Fruit fly (Drosophila melanogaster): ENCODE data around the gene CG17991.

CG17991 gene

DNA sequence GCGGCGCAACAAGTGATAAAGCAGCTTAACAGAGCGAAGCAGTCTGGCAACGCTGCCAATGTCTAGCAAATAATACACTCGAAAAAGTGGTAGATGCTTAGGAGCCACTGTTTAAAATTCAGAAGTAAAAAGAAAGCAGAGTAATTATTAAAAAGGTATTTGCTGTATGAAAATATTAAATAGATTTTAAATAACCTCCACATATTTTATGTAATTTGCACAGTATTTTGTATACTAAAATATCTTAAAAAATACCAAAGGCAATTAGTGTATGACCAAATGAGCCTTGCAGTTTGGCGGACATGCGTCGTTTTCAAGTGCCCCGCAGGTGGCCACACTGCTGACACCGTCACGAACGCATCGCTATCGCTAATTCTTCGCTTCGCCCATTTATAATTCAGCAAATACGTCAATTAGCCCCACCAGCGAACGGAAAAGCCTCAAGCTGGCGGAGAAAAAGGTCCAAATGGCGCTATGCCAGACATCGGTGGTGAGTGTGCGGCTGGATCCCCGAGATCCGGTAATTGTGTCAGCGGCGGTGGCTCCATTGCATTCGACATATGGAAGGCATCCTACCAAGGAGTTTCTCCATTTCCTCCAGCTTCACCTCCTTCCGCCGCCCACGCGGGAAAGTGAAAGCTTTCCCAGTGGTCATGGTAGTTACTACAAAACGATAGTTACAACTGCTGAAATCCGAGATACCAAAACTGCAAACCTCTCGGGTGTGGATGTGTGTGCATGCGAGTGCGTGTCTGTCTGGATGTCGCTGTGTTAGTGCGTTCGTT, 12.3 kb downstream of the CG17991 start, which contains the start of gene pll (continued):
- TF ChIP-seq slou (GFP tag; optimal IDR thresholded peaks at IDR 0.05), result peak; percentile 38
- peak; percentile 78 for TF ChIP-seq Blimp-1 (GFP tag; optimal IDR thresholded peaks at IDR 0.05)
- peak; percentile 58 for TF ChIP-seq pum (GFP tag; optimal IDR thresholded peaks at IDR 0.05)
- TF ChIP-seq CG6272 (GFP tag; IDR thresholded peaks at IDR 0.05), result peak; percentile 87
- peak; percentile 30 for TF ChIP-seq CG6683 (GFP tag; optimal IDR thresholded peaks at IDR 0.05)
- TF ChIP-seq mirr (GFP tag; optimal IDR thresholded peaks at IDR 0.05), result peak; percentile 24
- TF ChIP-seq Ets65A (GFP tag), result peak; percentile 96
- peak; percentile 55; the same call in 1 of the 2 replicates for TF ChIP-seq sens-2 (GFP tag; IDR thresholded peaks at IDR 0.05)
- no peak for TF ChIP-seq CG15073 (GFP tag; optimal IDR thresholded peaks at IDR 0.05)
- TF ChIP-seq bsh (GFP tag; optimal IDR thresholded peaks at IDR 0.05), result peak in 1 of 2 experiments; percentile 84
- TF ChIP-seq sc (optimal IDR thresholded peaks at IDR 0.05), result no peak
- TF ChIP-seq sc (GFP tag; optimal IDR thresholded peaks at IDR 0.05), result peak; percentile 30
- 0 out of 2 replicates have a peak, but pooled peaks have one; percentile 26 for TF ChIP-seq CG17612 (GFP tag; IDR thresholded peaks at IDR 0.05)
- peak; percentile 71 for TF ChIP-seq CG33213 (GFP tag; optimal IDR thresholded peaks at IDR 0.05)
- no peak for TF ChIP-seq nau (GFP tag; optimal IDR thresholded peaks at IDR 0.05)
- peak; percentile 50 for TF ChIP-seq Asciz (GFP tag; optimal IDR thresholded peaks at IDR 0.05)
- TF ChIP-seq CTCF (GFP tag; optimal IDR thresholded peaks at IDR 0.05), result no peak
- TF ChIP-seq gsb (GFP tag; IDR thresholded peaks at IDR 0.05), result peak; percentile 84
- no peak for TF ChIP-seq CG6654 (GFP tag; optimal IDR thresholded peaks at IDR 0.05)
- TF ChIP-seq CG10431 (GFP tag; optimal IDR thresholded peaks at IDR 0.05), result no peak
- TF ChIP-seq vnd (GFP tag; IDR thresholded peaks at IDR 0.05; ENCODE audit: partially characterized antibody), result 0 out of 3 replicates have a peak, but pooled peaks have one; percentile 9
- no peak for TF ChIP-seq CG13296 (GFP tag; optimal IDR thresholded peaks at IDR 0.05)
- peak; percentile 34 for TF ChIP-seq BtbVII (GFP tag; optimal IDR thresholded peaks at IDR 0.05)
- peak; percentile 44 for TF ChIP-seq CG31388 (GFP tag; optimal IDR thresholded peaks at IDR 0.05)
- peak; percentile 5; the same call in 1 of the 2 replicates for TF ChIP-seq danr (GFP tag; IDR thresholded peaks at IDR 0.05)
- peak; percentile 32 for TF ChIP-seq CG7987 (GFP tag; optimal IDR thresholded peaks at IDR 0.05)
- peak; percentile 65 for TF ChIP-seq dati (GFP tag; IDR thresholded peaks at IDR 0.05)
- TF ChIP-seq CG6854 (GFP tag; optimal IDR thresholded peaks at IDR 0.05), result no peak
- TF ChIP-seq nom (GFP tag; optimal IDR thresholded peaks at IDR 0.05), result no peak
- TF ChIP-seq CG12391 (tag; optimal IDR thresholded peaks at IDR 0.05), result peak; percentile 92
- peak; percentile 86 for TF ChIP-seq sisA (GFP tag; IDR thresholded peaks at IDR 0.05)
- peak; percentile 40 for TF ChIP-seq CG33557 (GFP tag; optimal IDR thresholded peaks at IDR 0.05)
- peak; percentile 81 for TF ChIP-seq bab2 (GFP tag; optimal IDR thresholded peaks at IDR 0.05)
- TF ChIP-seq Antp (GFP tag; optimal IDR thresholded peaks at IDR 0.05), result peak; percentile 32
- peak; percentile 77 for TF ChIP-seq CG13624 (GFP tag; optimal IDR thresholded peaks at IDR 0.05)
- TF ChIP-seq CG11093 (GFP tag; IDR thresholded peaks at IDR 0.05), result peak; percentile 75
- peak; percentile 80 for TF ChIP-seq CG7357 (GFP tag; IDR thresholded peaks at IDR 0.05)
- TF ChIP-seq CG8478 (optimal IDR thresholded peaks at IDR 0.05), result no peak
- peak; percentile 77 for TF ChIP-seq CG32767 (GFP tag; IDR thresholded peaks at IDR 0.05)
- peak; percentile 42 for TF ChIP-seq CG10565 (GFP tag; optimal IDR thresholded peaks at IDR 0.05)
- TF ChIP-seq CG1832 (GFP tag; optimal IDR thresholded peaks at IDR 0.05), result no peak
- TF ChIP-seq CG4820 (GFP tag; optimal IDR thresholded peaks at IDR 0.05), result peak; percentile 68
- TF ChIP-seq CG8089 (GFP tag; optimal IDR thresholded peaks at IDR 0.05), result peak; percentile 38
- TF ChIP-seq CG18476 (GFP tag; optimal IDR thresholded peaks at IDR 0.05), result peak; percentile 70
- TF ChIP-seq zen2 (GFP tag; IDR thresholded peaks at IDR 0.05; ENCODE audit: partially characterized antibody), result no peak
- peak; percentile 89 for TF ChIP-seq sob (GFP tag; IDR thresholded peaks at IDR 0.05)
- no peak for TF ChIP-seq Sry-β (GFP tag; optimal IDR thresholded peaks at IDR 0.05)
- peak; percentile 11 for TF ChIP-seq CG3407 (GFP tag; optimal IDR thresholded peaks at IDR 0.05)
- TF ChIP-seq CG15696 (tag; optimal IDR thresholded peaks at IDR 0.05), result peak; percentile 58
- TF ChIP-seq mld (GFP tag; IDR thresholded peaks at IDR 0.05; ENCODE audit: partially characterized antibody), result no peak
